Fruit fly (Drosophila melanogaster): Measurements from ENCODE around the gene CG32554.

The CG32554 gene

dm6 chrX:17812193-17812592 is 40.3 kb downstream of the CG32554 start:
- no peak for TF ChIP-seq noc (tag; optimal IDR thresholded peaks at IDR 0.05)

dm6 chrX:17806973-17807372 is 45.5 kb downstream of the CG32554 start:
- TF ChIP-seq noc (tag; optimal IDR thresholded peaks at IDR 0.05) = no peak

dm6 chrX:17806335-17806734 is 46.1 kb downstream of the CG32554 start:
- no peak for TF ChIP-seq noc (tag; optimal IDR thresholded peaks at IDR 0.05)

dm6 chrX:17804048-17804447 is 48.4 kb downstream of the CG32554 start:
- TF ChIP-seq noc (tag; optimal IDR thresholded peaks at IDR 0.05) = no peak

dm6 chrX:17802353-17803121 is 49.9 kb downstream of the CG32554 start:
- TF ChIP-seq noc (tag; optimal IDR thresholded peaks at IDR 0.05) = peak; percentile 18

Data from whole organism, larva.